Worm (Caenorhabditis elegans) whole organism, L4/young adult: ENCODE results near the gene klp-7.

Experiments
- W03F9.2 ChIP-seq: fragments of 150-350 bp; optimal IDR thresholded peaks from 2 replicates; lab custom pipeline; 2014; ENCODE audit warnings: missing biosample characterization, missing genetic modification characterization
- dao-5 ChIP-seq: sonication (generic microtip); optimal IDR thresholded peaks from 2 replicates; lab custom pipeline; 2016; ENCODE audit warnings: missing genotype, missing genetic modification characterization, moderate library complexity, missing compliant biosample characterization
- him-1 ChIP-seq: sonication (generic microtip); optimal IDR thresholded peaks from 2 replicates; lab custom pipeline; 2016; ENCODE audit warnings: missing genotype, missing genetic modification reagents, missing genetic modification characterization, missing compliant biosample characterization

The klp-7 gene

ce11 chrIII:10820592-10821242 is 15.0 kb downstream of the klp-7 start:
- TF ChIP-seq dao-5 (no peak), him-1 (tag; lab: Kevin White, UChicago) (no peak), W03F9.2 (peak; percentile 5)

ce11 chrIII:10822494-10823113 is 16.9 kb downstream of the klp-7 start:
- TF ChIP-seq W03F9.2: no peak
- TF ChIP-seq dao-5: no peak
- no peak for TF ChIP-seq him-1 (tag; lab: Kevin White, UChicago)

DNA sequence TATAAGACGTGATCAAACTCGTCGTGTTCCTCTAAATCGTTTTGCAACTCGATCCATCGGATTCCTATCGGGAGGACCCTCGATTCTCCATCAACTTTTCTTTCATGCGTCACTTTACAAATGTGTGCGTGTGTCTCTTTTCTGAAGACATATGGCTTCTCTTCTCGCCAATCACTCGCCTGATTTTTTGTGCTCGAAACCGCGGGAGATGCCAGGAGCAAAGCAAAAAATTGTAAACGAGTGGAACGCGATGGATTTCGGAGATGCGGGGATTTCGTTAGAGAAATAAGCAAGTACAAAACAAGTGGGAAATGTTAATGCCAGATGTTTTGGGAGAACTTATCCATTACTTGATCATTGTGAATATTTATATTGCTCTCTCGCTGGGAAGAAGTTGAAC is 18.5 kb downstream of the klp-7 start:
- TF ChIP-seq him-1 (tag; lab: Kevin White, UChicago) (no peak), W03F9.2 (no peak), dao-5 (no peak)

ce11 chrIII:10825088-10825487 is 19.4 kb downstream of the klp-7 start:
- TF ChIP-seq W03F9.2 (no peak), dao-5 (no peak), him-1 (tag; lab: Kevin White, UChicago) (no peak)

ce11 chrIII:10831483-10831882 is 25.8 kb downstream of the klp-7 start:
- TF ChIP-seq dao-5 (no peak), W03F9.2 (no peak), him-1 (tag; lab: Kevin White, UChicago) (no peak)

DNA sequence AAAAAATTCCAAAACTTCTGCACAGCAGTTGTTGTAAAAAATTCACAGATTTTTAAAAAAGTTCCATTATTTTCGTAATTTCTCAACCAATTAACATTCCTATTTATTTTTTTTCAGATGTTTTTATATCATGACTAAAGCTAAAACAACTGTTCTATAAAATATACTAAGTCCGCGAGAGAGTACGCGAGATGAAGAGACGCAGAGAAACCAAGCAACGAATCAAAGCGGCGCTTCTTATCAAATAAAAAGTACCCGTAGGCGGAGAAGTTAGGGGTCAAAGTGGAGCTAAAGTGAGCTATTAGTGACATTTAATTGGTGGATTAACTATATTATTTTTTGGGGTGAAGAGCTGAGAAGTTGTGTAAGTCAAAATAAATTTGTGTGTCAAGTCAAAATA is 26.9 kb downstream of the klp-7 start, which contains the start of gene sbsp-1:
Gene sbsp-1, plus strand, starts transcription at position 301 of the 400 bp plus-strand sequence.
- TF ChIP-seq W03F9.2 (no peak), dao-5 (no peak), him-1 (tag; lab: Kevin White, UChicago) (no peak)

DNA sequence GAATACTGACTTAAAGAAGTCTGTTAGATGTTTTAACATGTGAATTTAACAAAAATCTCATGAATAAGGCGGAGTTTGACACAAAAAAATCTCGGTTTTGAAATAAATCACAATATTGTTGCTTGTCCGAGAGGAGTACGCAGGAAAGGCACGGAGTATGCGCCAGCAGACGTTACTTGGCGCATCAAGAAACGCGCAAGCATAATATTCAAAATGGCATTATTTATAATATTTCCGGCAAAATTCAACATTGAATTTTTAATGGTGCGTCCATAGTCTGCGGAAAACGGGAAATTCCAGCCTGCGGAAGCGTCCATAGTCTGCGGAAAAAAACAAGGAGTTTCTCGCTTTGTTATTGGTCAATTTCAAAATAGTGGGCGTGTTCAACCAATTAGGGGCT is 39.1 kb downstream of the klp-7 start, which contains the start of gene pde-12:
Gene pde-12, minus strand, starts transcription at position 148 of the 400 bp plus-strand sequence.
- no peak for TF ChIP-seq dao-5
- peak; percentile 69 for TF ChIP-seq W03F9.2
- peak; percentile 30 for TF ChIP-seq him-1 (tag; lab: Kevin White, UChicago)

- TF ChIP-seq him-1 (tag; lab: Kevin White, UChicago) (peak; percentile 80), dao-5 (no peak), W03F9.2 (peak; percentile 93)
Measured at ce11 chrIII:10848858-10849257, 43.1 kb downstream of the klp-7 start, which contains the start of the genes fbxb-85 and hex-3. Gene fbxb-85, minus strand, starts transcription at chrIII:10848963. Gene hex-3, plus strand, starts transcription at chrIII:10849222.

DNA sequence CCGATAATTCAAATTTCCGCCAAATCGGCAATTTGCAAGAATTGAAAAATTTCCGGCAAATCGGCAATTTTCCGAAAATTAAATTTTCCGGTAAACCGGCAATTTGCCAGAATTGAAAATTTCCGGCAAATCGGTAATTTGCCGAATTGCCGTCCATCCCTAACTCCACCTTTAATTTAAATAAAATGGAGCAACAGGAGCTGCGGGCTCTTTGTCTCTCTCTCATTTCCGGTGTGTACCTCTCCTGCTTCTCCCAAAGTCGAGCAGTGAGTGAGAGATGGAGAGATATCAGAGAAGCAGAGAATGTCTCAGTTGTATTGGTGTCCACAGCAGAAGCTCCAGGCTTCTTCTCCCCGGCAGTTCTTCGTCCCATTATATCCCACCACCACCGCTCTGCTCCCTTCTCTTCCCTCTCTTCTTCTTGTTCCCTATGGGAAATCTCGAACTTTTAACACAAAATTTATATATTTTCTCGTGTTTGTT is 49.7 kb downstream of the klp-7 start, which contains the start of gene Y39A1C.1:
Gene Y39A1C.1, plus strand, starts transcription at position 51 of the 483 bp plus-strand sequence.
- no peak for TF ChIP-seq dao-5
- TF ChIP-seq W03F9.2: no peak
- no peak for TF ChIP-seq him-1 (tag; lab: Kevin White, UChicago)

DNA sequence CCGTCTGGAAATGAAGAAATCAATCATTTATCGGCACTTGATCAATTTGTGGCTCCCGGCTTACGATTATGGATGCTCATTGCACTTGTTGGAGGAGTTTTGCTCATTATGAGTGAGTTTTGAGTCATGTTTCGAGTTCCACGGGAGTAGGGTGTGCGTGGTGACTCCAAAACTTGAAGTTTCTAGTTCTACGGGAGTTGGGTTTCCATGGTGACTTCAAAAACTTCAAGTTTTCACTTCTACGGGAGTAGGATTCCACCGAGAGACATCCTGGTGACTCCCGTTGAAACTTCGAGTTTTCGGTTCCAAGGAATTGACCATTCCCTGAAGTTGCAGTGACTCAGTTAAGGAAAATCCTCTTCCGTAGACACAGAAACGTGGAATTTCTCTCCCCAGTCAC is 51.1 kb downstream of the klp-7 start:
- TF ChIP-seq him-1 (tag; lab: Kevin White, UChicago) (no peak), W03F9.2 (no peak), dao-5 (no peak)

DNA sequence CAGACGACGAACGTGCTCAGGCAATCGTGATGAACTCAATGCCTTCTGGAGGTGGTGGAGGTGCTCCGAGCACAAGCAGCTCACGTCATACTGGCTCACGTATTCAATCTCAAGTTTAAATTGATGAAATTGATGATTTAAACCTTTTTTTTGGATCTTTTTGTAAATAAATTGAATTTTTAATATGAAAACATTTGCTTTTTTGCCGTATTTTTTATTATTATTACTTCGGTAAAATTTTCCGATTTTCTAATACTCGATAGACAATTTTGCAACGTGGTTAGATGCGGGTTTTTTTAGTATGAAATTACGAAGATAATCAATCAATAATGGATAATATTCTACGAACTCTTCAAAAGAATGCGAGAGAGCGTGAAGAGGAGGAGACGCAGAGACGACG is 52.3 kb downstream of the klp-7 start, which contains the start of gene oxi-1:
Gene oxi-1, plus strand, starts transcription at position 301 of the 400 bp plus-strand sequence.
- TF ChIP-seq W03F9.2 (no peak), dao-5 (no peak), him-1 (tag; lab: Kevin White, UChicago) (no peak)
